Fruit fly (Drosophila melanogaster): Measurements from ENCODE around the gene CG10853.

CG10853 gene

dm6 chr3L:3952468-3952867, 4.8 kb downstream of the CG10853 start, which contains the start of gene CG14984 (continued):
- TF ChIP-seq CG10979 (tag; optimal IDR thresholded peaks at IDR 0.05) (no peak), ken (GFP tag; IDR thresholded peaks at IDR 0.05) (no peak), Hr78 (GFP tag; optimal IDR thresholded peaks at IDR 0.05) (no peak), Bgb (GFP tag; IDR thresholded peaks at IDR 0.05; ENCODE audit: partially characterized antibody) (no peak), ara (GFP tag; IDR thresholded peaks at IDR 0.05) (no peak), ftz-f1 (GFP tag; optimal IDR thresholded peaks at IDR 0.05) (no peak), ranshi (GFP tag; IDR thresholded peaks at IDR 0.05) (peak; percentile 55; the same call in 1 of the 2 replicates), abd-A (tag; optimal IDR thresholded peaks at IDR 0.05) (no peak), CG6813 (GFP tag; optimal IDR thresholded peaks at IDR 0.05) (peak; percentile 34), CG8290 (GFP tag; optimal IDR thresholded peaks at IDR 0.05) (no peak), CG8290 (tag; optimal IDR thresholded peaks at IDR 0.05) (peak in 1 of 2 experiments; percentile 22), CG8388 (GFP tag; optimal IDR thresholded peaks at IDR 0.05) (no peak), Eip74EF (GFP tag; optimal IDR thresholded peaks at IDR 0.05) (no peak), HLH54F (GFP tag; optimal IDR thresholded peaks at IDR 0.05) (peak; percentile 19), D (optimal IDR thresholded peaks at IDR 0.05) (no peak), D (GFP tag; optimal IDR thresholded peaks at IDR 0.05) (no peak), pum (GFP tag; optimal IDR thresholded peaks at IDR 0.05) (no peak), Dip2 (GFP tag; IDR thresholded peaks at IDR 0.05) (no peak), zen2 (GFP tag; IDR thresholded peaks at IDR 0.05; ENCODE audit: partially characterized antibody) (no peak), sob (GFP tag; IDR thresholded peaks at IDR 0.05) (peak; percentile 72), Six4 (GFP tag; optimal IDR thresholded peaks at IDR 0.05) (peak; percentile 12), stwl (tag; optimal IDR thresholded peaks at IDR 0.05) (no peak), eyg (GFP tag; optimal IDR thresholded peaks at IDR 0.05) (no peak), CG2678 (tag; optimal IDR thresholded peaks at IDR 0.05) (peak; percentile 70), Max (GFP tag; optimal IDR thresholded peaks at IDR 0.05) (peak; percentile 39), Taf1 (GFP tag; IDR thresholded peaks at IDR 0.05) (peak; percentile 45; the same call in 1 of the 2 replicates), CG12659 (GFP tag; optimal IDR thresholded peaks at IDR 0.05) (no peak), Dbx (GFP tag; IDR thresholded peaks at IDR 0.05) (peak; percentile 79), Stat92E (GFP tag; optimal IDR thresholded peaks at IDR 0.05) (no peak), sqz (GFP tag; optimal IDR thresholded peaks at IDR 0.05) (no peak), CG10431 (GFP tag; optimal IDR thresholded peaks at IDR 0.05) (no peak), repo (GFP tag; optimal IDR thresholded peaks at IDR 0.05) (peak; percentile 1), CG8765 (GFP tag; IDR thresholded peaks at IDR 0.05) (0 out of 2 replicates have a peak, but pooled peaks have one; percentile 16), CG17802 (tag; optimal IDR thresholded peaks at IDR 0.05) (no peak), Sry-β (GFP tag; optimal IDR thresholded peaks at IDR 0.05) (no peak), Aef1 (GFP tag; IDR thresholded peaks at IDR 0.05) (peak; percentile 65), CoRest (tag; optimal IDR thresholded peaks at IDR 0.05) (peak; percentile 20), CG14667 (GFP tag; IDR thresholded peaks at IDR 0.05) (peak; percentile 35; the same call in 1 of the 2 replicates), CG10565 (GFP tag; optimal IDR thresholded peaks at IDR 0.05) (no peak), CG12155 (GFP tag; optimal IDR thresholded peaks at IDR 0.05) (peak; percentile 25), hbn (GFP tag; IDR thresholded peaks at IDR 0.05; ENCODE audit: partially characterized antibody) (no peak), ATbp (GFP tag; optimal IDR thresholded peaks at IDR 0.05) (no peak), lab (GFP tag; optimal IDR thresholded peaks at IDR 0.05) (peak; percentile 73), ssp (GFP tag; IDR thresholded peaks at IDR 0.05) (no peak), CG1024 (GFP tag; IDR thresholded peaks at IDR 0.05) (no peak), CG8089 (GFP tag; optimal IDR thresholded peaks at IDR 0.05) (no peak), schlank (tag; optimal IDR thresholded peaks at IDR 0.05) (no peak), stc (GFP tag; IDR thresholded peaks at IDR 0.05) (no peak), CG34224 (GFP tag; IDR thresholded peaks at IDR 0.05; ENCODE audit: partially characterized antibody) (no peak), mirr (GFP tag; optimal IDR thresholded peaks at IDR 0.05) (no peak), crol (GFP tag; IDR thresholded peaks at IDR 0.05) (no peak)
